Worm (Caenorhabditis elegans) whole organism, young adult: ENCODE results near the gene isp-1.

Experiments used
- B0035.1 ChIP-seq: sonication (generic microtip); optimal IDR thresholded peaks from 2 replicates; lab custom pipeline; 2016; ENCODE audit warnings: missing genetic modification characterization, mild to moderate bottlenecking, missing compliant biosample characterization, missing genotype, missing genetic modification reagents
- D2030.7 ChIP-seq: fragments of 200-800 bp; sonication (Bioruptor generic); IDR thresholded peaks from 2 replicates; pipeline ENCODE4 v1.3.6; 2022; ENCODE audit warnings: missing genetic modification reagents, missing genetic modification characterization, missing compliant biosample characterization
- F23B12.7 ChIP-seq: sonication (generic microtip); optimal IDR thresholded peaks from 2 replicates; lab custom pipeline; 2017; ENCODE audit warnings: missing genetic modification characterization, mild to moderate bottlenecking, missing compliant biosample characterization, antibody characterized with exemption, moderate library complexity; ENCODE audit not compliant: insufficient read depth
- F52B5.7 ChIP-seq: sonication (generic microtip); optimal IDR thresholded peaks from 2 replicates; lab custom pipeline; 2016; ENCODE audit warnings: mild to moderate bottlenecking, missing genetic modification characterization, missing compliant biosample characterization
- K12H6.12 ChIP-seq: fragments of 200-800 bp; sonication (Bioruptor generic); optimal IDR thresholded peaks from 2 replicates; lab custom pipeline; 2018; ENCODE audit warnings: mild to moderate bottlenecking, missing genetic modification characterization, missing compliant biosample characterization
- Y79H2A.3 ChIP-seq: fragments of 200-800 bp; sonication (Bioruptor generic); conservative IDR thresholded peaks from 2 replicates; pipeline ENCODE4 v1.3.6; 2022; ENCODE audit warnings: missing genetic modification reagents, missing genetic modification characterization, missing compliant biosample characterization
- akir-1 ChIP-seq: fragments of 200-800 bp; sonication (Bioruptor generic); optimal IDR thresholded peaks from 2 replicates; lab custom pipeline; 2018; ENCODE audit warnings: mild to moderate bottlenecking, missing genetic modification characterization, moderate library complexity, missing compliant biosample characterization
- attf-3 ChIP-seq: fragments of 200-800 bp; sonication (Bioruptor generic); conservative IDR thresholded peaks from 2 replicates; pipeline ENCODE4 v1.3.6; 2022; ENCODE audit warnings: missing genetic modification reagents, missing genetic modification characterization, missing compliant biosample characterization
- attf-5 ChIP-seq: fragments of 200-800 bp; sonication (Bioruptor generic); optimal IDR thresholded peaks from 2 replicates; lab custom pipeline; 2018; ENCODE audit warnings: mild to moderate bottlenecking, missing genetic modification characterization, missing compliant biosample characterization
- ceh-27 ChIP-seq: fragments of 200-800 bp; sonication (Bioruptor generic); optimal IDR thresholded peaks from 2 replicates; lab custom pipeline; 2018; ENCODE audit warnings: mild to moderate bottlenecking, missing genetic modification characterization, moderate library complexity, missing compliant biosample characterization
- ceh-40 ChIP-seq: fragments of 200-800 bp; sonication (Bioruptor generic); IDR thresholded peaks from 2 replicates; pipeline ENCODE4 v1.3.6; 2022; ENCODE audit warnings: missing genetic modification characterization, missing compliant biosample characterization
- ceh-79 ChIP-seq: sonication (generic microtip); optimal IDR thresholded peaks from 2 replicates; lab custom pipeline; 2017; ENCODE audit warnings: mild to moderate bottlenecking, missing genetic modification characterization, missing compliant biosample characterization
- chd-7 ChIP-seq: sonication (generic microtip); optimal IDR thresholded peaks from 2 replicates; lab custom pipeline; 2016; ENCODE audit warnings: mild to moderate bottlenecking, missing genetic modification characterization, moderate library complexity, missing compliant biosample characterization
- dox-1 ChIP-seq: fragments of 200-800 bp; sonication (Bioruptor generic); IDR thresholded peaks from 2 replicates; pipeline ENCODE4 v1.3.6; 2022; ENCODE audit warnings: missing genetic modification reagents, missing genetic modification characterization, missing compliant biosample characterization
- dpff-1 ChIP-seq: sonication (generic microtip); optimal IDR thresholded peaks from 2 replicates; lab custom pipeline; 2017; ENCODE audit warnings: mild to moderate bottlenecking, missing genetic modification characterization, missing compliant biosample characterization
- dpl-1 ChIP-seq: fragments of 150-350 bp; optimal IDR thresholded peaks from 2 replicates; lab custom pipeline; 2014; ENCODE audit warnings: missing biosample characterization, missing genetic modification reagents, missing genetic modification characterization
- efl-1 ChIP-seq: fragments of 150-350 bp; optimal IDR thresholded peaks from 2 replicates; lab custom pipeline; 2014; ENCODE audit warnings: missing biosample characterization, missing genetic modification reagents, missing genetic modification characterization
- ets-4 ChIP-seq: fragments of 200-800 bp; sonication (Bioruptor generic); optimal IDR thresholded peaks from 2 replicates; lab custom pipeline; 2018; ENCODE audit warnings: mild to moderate bottlenecking, missing genetic modification characterization, missing compliant biosample characterization
- hmg-20 ChIP-seq: fragments of 200-800 bp; sonication (Bioruptor generic); IDR thresholded peaks from 2 replicates; pipeline ENCODE4 v1.3.6; 2022; ENCODE audit warnings: missing genetic modification reagents, missing genetic modification characterization, missing compliant biosample characterization
- hsf-1 ChIP-seq: fragments of 200-800 bp; sonication (Bioruptor generic); IDR thresholded peaks from 2 replicates; pipeline ENCODE4 v1.3.6; 2022; ENCODE audit warnings: missing genetic modification reagents, missing genetic modification characterization, missing compliant biosample characterization
- let-526 ChIP-seq: fragments of 200-800 bp; sonication (Bioruptor generic); IDR thresholded peaks from 2 replicates; pipeline ENCODE4 v1.3.6; 2022; ENCODE audit warnings: missing genetic modification reagents, missing genetic modification characterization, missing compliant biosample characterization
- lin-40 ChIP-seq: sonication (generic microtip); optimal IDR thresholded peaks from 2 replicates; lab custom pipeline; 2016; ENCODE audit warnings: missing genetic modification characterization, mild to moderate bottlenecking, missing compliant biosample characterization, missing genotype, missing genetic modification reagents
- lin-54 ChIP-seq: fragments of 200-800 bp; sonication (Bioruptor generic); optimal IDR thresholded peaks from 2 replicates; lab custom pipeline; 2018; ENCODE audit warnings: mild to moderate bottlenecking, missing genetic modification characterization, missing compliant biosample characterization
- madf-10 ChIP-seq: sonication (generic microtip); optimal IDR thresholded peaks from 2 replicates; lab custom pipeline; 2016; ENCODE audit warnings: mild to moderate bottlenecking, missing genetic modification characterization, missing compliant biosample characterization
- madf-6 ChIP-seq: fragments of 200-800 bp; sonication (Bioruptor generic); IDR thresholded peaks from 2 replicates; pipeline ENCODE4 v1.3.6; 2022; ENCODE audit warnings: missing genetic modification reagents, missing genetic modification characterization, missing compliant biosample characterization
- mcd-1 ChIP-seq: fragments of 200-800 bp; sonication (Bioruptor generic); IDR thresholded peaks from 2 replicates; pipeline ENCODE4 v1.3.6; 2022; ENCODE audit warnings: missing genetic modification reagents, missing genetic modification characterization, missing compliant biosample characterization
- mel-28 ChIP-seq: sonication (generic microtip); optimal IDR thresholded peaks from 2 replicates; lab custom pipeline; 2016; ENCODE audit warnings: borderline replicate concordance, mild to moderate bottlenecking, missing genetic modification characterization, missing compliant biosample characterization
- nhr-80 ChIP-seq: sonication (generic microtip); optimal IDR thresholded peaks from 2 replicates; lab custom pipeline; 2016; ENCODE audit warnings: missing genetic modification characterization, missing compliant biosample characterization
- rcor-1 ChIP-seq: fragments of 200-800 bp; sonication (Bioruptor generic); IDR thresholded peaks from 2 replicates; pipeline ENCODE4 v1.3.6; 2022; ENCODE audit warnings: missing genetic modification reagents, missing genetic modification characterization, missing compliant biosample characterization
- repo-1 ChIP-seq: sonication (generic microtip); optimal IDR thresholded peaks from 2 replicates; lab custom pipeline; 2017; ENCODE audit warnings: mild to moderate bottlenecking, missing genetic modification characterization, missing compliant biosample characterization
- sea-2 ChIP-seq: fragments of 200-800 bp; sonication (Bioruptor generic); IDR thresholded peaks from 2 replicates; pipeline ENCODE4 v1.3.6; 2022; ENCODE audit warnings: missing genetic modification characterization, missing compliant biosample characterization
- tbp1 ChIP-seq: fragments of 200-800 bp; sonication (Bioruptor generic); optimal IDR thresholded peaks from 2 replicates; lab custom pipeline; 2018; ENCODE audit warnings: mild to moderate bottlenecking, missing genetic modification characterization, missing compliant biosample characterization
- tbx-9 ChIP-seq: sonication (generic microtip); optimal IDR thresholded peaks from 2 replicates; lab custom pipeline; 2016; ENCODE audit warnings: borderline replicate concordance, missing genetic modification characterization, inconsistent platforms, missing compliant biosample characterization
- tlf-1 ChIP-seq: fragments of 200-800 bp; sonication (Bioruptor generic); optimal IDR thresholded peaks from 2 replicates; lab custom pipeline; 2018; ENCODE audit warnings: mild to moderate bottlenecking, missing genetic modification characterization, missing compliant biosample characterization
- xnd-1 ChIP-seq: sonication (generic microtip); optimal IDR thresholded peaks from 2 replicates; lab custom pipeline; 2016; ENCODE audit warnings: missing genotype, missing genetic modification reagents, missing genetic modification characterization, missing compliant biosample characterization
- zim-3 ChIP-seq: sonication (generic microtip); optimal IDR thresholded peaks from 2 replicates; lab custom pipeline; 2017; ENCODE audit warnings: mild to moderate bottlenecking, missing genetic modification characterization, moderate library complexity, missing compliant biosample characterization
- ztf-25 ChIP-seq: fragments of 200-800 bp; sonication (Bioruptor generic); IDR thresholded peaks from 2 replicates; pipeline ENCODE4 v1.3.6; 2022; ENCODE audit warnings: missing genetic modification reagents, missing genetic modification characterization, missing compliant biosample characterization
- ztf-26 ChIP-seq: sonication (generic microtip); optimal IDR thresholded peaks from 2 replicates; lab custom pipeline; 2017; ENCODE audit warnings: missing genetic modification characterization, missing compliant biosample characterization

isp-1 gene

ce11 chrIV:8182566-8182965 is 46.7 kb upstream of the isp-1 start:
- TF ChIP-seq madf-6 (no peak), sea-2 (GFP tag; lab: Robert Waterston, UW) (no peak), B0035.1 (tag; lab: Kevin White, UChicago) (no peak), lin-40 (no peak), K12H6.12 (tag; lab: Kevin White, UChicago) (no peak), mcd-1 (GFP tag; lab: Robert Waterston, UW) (no peak), tlf-1 (GFP tag; lab: Kevin White, UChicago) (no peak), mel-28 (tag; lab: Kevin White, UChicago) (no peak), Y79H2A.3 (GFP tag; lab: Robert Waterston, UW) (no peak), rcor-1 (GFP tag; lab: Robert Waterston, UW) (no peak), hsf-1 (GFP tag; lab: Robert Waterston, UW) (no peak), repo-1 (tag; lab: Kevin White, UChicago) (no peak), let-526 (no peak)

- TF ChIP-seq F52B5.7 (tag; lab: Kevin White, UChicago), result no peak
- no peak for TF ChIP-seq dpl-1 (GFP tag; lab: Kevin White, UChicago)
- TF ChIP-seq D2030.7, result no peak
- TF ChIP-seq attf-5, result no peak
- TF ChIP-seq ceh-40, result no peak
- no peak for TF ChIP-seq madf-6
- no peak for TF ChIP-seq lin-54 (GFP tag; lab: Kevin White, UChicago)
- TF ChIP-seq hmg-20 (GFP tag; lab: Robert Waterston, UW), result no peak
- TF ChIP-seq xnd-1, result no peak
- no peak for TF ChIP-seq ceh-27 (GFP tag; lab: Kevin White, UChicago)
- no peak for TF ChIP-seq dpff-1 (tag; lab: Kevin White, UChicago)
- TF ChIP-seq tbp1 (GFP tag; lab: Kevin White, UChicago), result no peak
- TF ChIP-seq dox-1 (GFP tag; lab: Robert Waterston, UW), result no peak
- TF ChIP-seq ztf-26 (tag; lab: Kevin White, UChicago), result no peak
- no peak for TF ChIP-seq lin-40
- no peak for TF ChIP-seq efl-1 (GFP tag; lab: Kevin White, UChicago)
- TF ChIP-seq sea-2 (GFP tag; lab: Robert Waterston, UW), result no peak
- no peak for TF ChIP-seq akir-1 (GFP tag; lab: Kevin White, UChicago)
- TF ChIP-seq chd-7 (tag; lab: Kevin White, UChicago), result no peak
- TF ChIP-seq zim-3 (tag; lab: Kevin White, UChicago), result no peak
Measured at ce11 chrIV:8181404-8181803, 45.5 kb upstream of the isp-1 start.

- TF ChIP-seq madf-10 (tag; lab: Kevin White, UChicago) (no peak), attf-3 (GFP tag; lab: Robert Waterston, UW) (no peak), ceh-79 (tag; lab: Kevin White, UChicago) (no peak), tbx-9 (tag; lab: Kevin White, UChicago) (no peak)
Measured at ce11 chrIV:8175686-8176532, 40.1 kb upstream of the isp-1 start, which contains the start of gene pct-1. TSS of gene pct-1 (plus strand) at chrIV:8176482.

ce11 chrIV:8174792-8175191 is 38.9 kb upstream of the isp-1 start:
- TF ChIP-seq nhr-80 (peak; percentile 91), ets-4 (peak; percentile 23), ztf-25 (GFP tag; lab: Robert Waterston, UW) (no peak), efl-1 (GFP tag; lab: Kevin White, UChicago) (no peak), K12H6.12 (tag; lab: Kevin White, UChicago) (no peak), hsf-1 (GFP tag; lab: Robert Waterston, UW) (no peak), F23B12.7 (no peak), tlf-1 (GFP tag; lab: Kevin White, UChicago) (no peak)
